Worm (Caenorhabditis elegans): ENCODE results near the gene ZK287.4.

Gene ZK287.4

DNA sequence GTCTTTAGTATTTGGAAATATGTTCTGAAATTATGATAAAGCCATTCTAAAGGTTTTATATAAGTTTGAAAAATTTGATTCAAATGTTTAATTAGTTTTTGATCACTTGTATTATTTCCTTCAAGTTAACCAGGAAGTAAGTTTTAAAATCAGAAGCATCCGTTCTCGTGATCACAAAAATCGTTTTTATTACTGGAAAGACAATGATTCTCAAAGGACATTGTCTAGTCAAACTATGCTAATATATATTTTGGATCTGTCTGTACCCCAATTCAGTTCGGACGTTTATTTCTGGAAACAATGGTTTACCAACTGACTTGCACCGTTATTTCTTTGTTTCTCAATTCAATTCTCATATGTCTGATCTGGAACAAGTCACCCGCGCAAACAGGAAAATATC is 30.9 kb upstream of the ZK287.4 start, which contains the start of gene str-188:
str-188 (plus strand) TSS at position 301 of the 400 bp plus-strand sequence.
- no peak for TF ChIP-seq nfya-1 (tag; optimal IDR thresholded peaks at IDR 0.05)
- no peak for TF ChIP-seq zip-5 (tag; optimal IDR thresholded peaks at IDR 0.05)
- no peak for TF ChIP-seq K02D7.2 (tag; optimal IDR thresholded peaks at IDR 0.05)
- TF ChIP-seq fkh-6 (tag; optimal IDR thresholded peaks at IDR 0.05), result no peak
- no peak for TF ChIP-seq ceh-14 (tag; optimal IDR thresholded peaks at IDR 0.05)
- no peak for TF ChIP-seq tbx-2 (tag; optimal IDR thresholded peaks at IDR 0.05)
- no peak for TF ChIP-seq sdc-2 (tag; optimal IDR thresholded peaks at IDR 0.05)
- TF ChIP-seq hlh-13 (GFP tag; optimal IDR thresholded peaks at IDR 0.05), result no peak

- TF ChIP-seq hlh-15 (tag; optimal IDR thresholded peaks at IDR 0.05), result no peak
- TF ChIP-seq nhr-232 (tag; optimal IDR thresholded peaks at IDR 0.05), result no peak
- no peak for TF ChIP-seq ceh-24 (tag; optimal IDR thresholded peaks at IDR 0.05)
- TF ChIP-seq ceh-19 (GFP tag; optimal IDR thresholded peaks at IDR 0.05), result no peak
- TF ChIP-seq unc-3 (GFP tag; conservative IDR thresholded peaks at IDR 0.05), result no peak
- TF ChIP-seq unc-3 (tag; optimal IDR thresholded peaks at IDR 0.05), result no peak
- no peak for TF ChIP-seq C38D4.7 (GFP tag; optimal IDR thresholded peaks at IDR 0.05)
- no peak for TF ChIP-seq ceh-31 (tag; optimal IDR thresholded peaks at IDR 0.05)
Measured at ce11 chrV:9714909-9715308, 29.4 kb upstream of the ZK287.4 start, which contains the start of gene F40F9.3. F40F9.3 (plus strand) TSS chrV:9715209.

DNA sequence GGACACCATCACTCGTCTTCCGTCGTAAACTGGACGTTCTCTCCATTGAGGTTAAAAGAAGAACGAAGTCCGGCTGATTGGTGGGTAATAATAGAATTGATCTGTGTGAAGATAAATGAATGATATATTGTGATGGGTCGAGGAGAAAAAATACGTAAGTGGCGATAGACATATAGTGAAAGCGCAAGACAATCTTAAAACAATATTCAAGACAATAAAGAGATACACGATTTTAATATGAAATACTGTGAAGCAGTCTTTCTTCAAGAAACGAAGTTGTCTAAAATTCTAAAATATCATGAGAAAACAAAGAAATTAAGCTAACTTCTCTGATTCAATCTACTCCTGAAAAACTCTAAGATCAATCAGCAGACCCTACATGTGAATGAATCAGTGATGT is 28.1 kb upstream of the ZK287.4 start, which contains the start of gene F40F9.10:
F40F9.10 (minus strand) TSS at position 101 of the 400 bp plus-strand sequence.
- TF ChIP-seq unc-42 (tag; optimal IDR thresholded peaks at IDR 0.05) (no peak), ahr-1 (tag; optimal IDR thresholded peaks at IDR 0.05) (no peak), ceh-22 (tag; optimal IDR thresholded peaks at IDR 0.05) (no peak), hlh-30 (tag; optimal IDR thresholded peaks at IDR 0.05; ENCODE audit: insufficient read depth) (no peak), ttx-3 (tag; optimal IDR thresholded peaks at IDR 0.05) (no peak), eyg-1 (tag; optimal IDR thresholded peaks at IDR 0.05) (no peak), rnt-1 (tag; optimal IDR thresholded peaks at IDR 0.05) (no peak), F13H6.1 (tag; optimal IDR thresholded peaks at IDR 0.05) (no peak), ceh-31 (tag; optimal IDR thresholded peaks at IDR 0.05) (no peak), pag-3 (tag; optimal IDR thresholded peaks at IDR 0.05; ENCODE audit: borderline replicate concordance) (no peak), unc-86 (tag; optimal IDR thresholded peaks at IDR 0.05) (no peak)

- TF ChIP-seq ceh-45 (GFP tag; IDR thresholded peaks at IDR 0.05), result no peak
- no peak for TF ChIP-seq pax-1 (tag; optimal IDR thresholded peaks at IDR 0.05)
- TF ChIP-seq ets-4 (tag; optimal IDR thresholded peaks at IDR 0.05), result no peak
- TF ChIP-seq ceh-22 (tag; optimal IDR thresholded peaks at IDR 0.05), result no peak
- no peak for TF ChIP-seq nhr-232 (tag; optimal IDR thresholded peaks at IDR 0.05)
- TF ChIP-seq ceh-2 (tag; optimal IDR thresholded peaks at IDR 0.05), result no peak
- TF ChIP-seq F13H6.1 (tag; optimal IDR thresholded peaks at IDR 0.05), result no peak
- TF ChIP-seq che-1 (tag; optimal IDR thresholded peaks at IDR 0.05), result no peak
- no peak for TF ChIP-seq pha-4 (tag; optimal IDR thresholded peaks at IDR 0.05)
Measured at ce11 chrV:9712418-9713173, 27.1 kb upstream of the ZK287.4 start.

- TF ChIP-seq elt-2 (tag; optimal IDR thresholded peaks at IDR 0.05), result peak; percentile 81
- TF ChIP-seq unc-3 (GFP tag; conservative IDR thresholded peaks at IDR 0.05), result no peak
- TF ChIP-seq unc-3 (tag; optimal IDR thresholded peaks at IDR 0.05), result no peak
Measured at ce11 chrV:9711174-9711573, 25.7 kb upstream of the ZK287.4 start.

All from whole organism, late embryonic.